Worm (Caenorhabditis elegans): ENCODE data around the gene set-30.

The set-30 gene

ce11 chrX:4965592-4965991, 33.5 kb upstream of the set-30 start (continued):
- TF ChIP-seq nhr-25 (tag; optimal IDR thresholded peaks at IDR 0.05; ENCODE audit: borderline replicate concordance, insufficient read depth) (no peak), mxl-2 (GFP tag; conservative IDR thresholded peaks at IDR 0.05) (no peak)

DNA sequence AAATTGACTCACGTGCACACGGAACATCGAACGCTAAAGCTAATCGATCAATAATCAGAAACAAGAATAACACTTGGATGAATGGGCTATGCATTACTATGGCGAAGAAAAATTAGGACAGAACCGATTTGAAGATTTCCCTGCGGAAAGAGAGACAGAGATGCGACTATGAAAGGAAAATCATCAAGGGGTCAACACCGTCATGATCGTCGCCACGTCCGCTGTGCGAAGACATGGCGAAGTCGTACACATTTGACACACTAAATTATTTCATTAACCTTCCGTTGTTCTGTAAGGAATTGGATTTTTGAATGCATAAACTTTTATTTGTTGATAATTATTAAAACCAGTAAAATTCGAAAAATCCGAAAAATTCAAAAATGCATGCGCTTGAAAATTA, 29.8 kb upstream of the set-30 start, which contains the start of gene M03F4.6:
M03F4.6 (minus strand) TSS at position 101 of the 400 bp plus-strand sequence.
- peak; percentile 55; the same call in 1 of the 2 replicates for TF ChIP-seq hmg-1.1 (GFP tag; IDR thresholded peaks at IDR 0.05)
- no peak for TF ChIP-seq skn-1 (tag; optimal IDR thresholded peaks at IDR 0.05)
- TF ChIP-seq hlh-11 (tag; optimal IDR thresholded peaks at IDR 0.05): peak; percentile 62
- peak; percentile 65 for TF ChIP-seq Y75B8A.6 (GFP tag; IDR thresholded peaks at IDR 0.05)
- TF ChIP-seq nhr-25 (tag; optimal IDR thresholded peaks at IDR 0.05; ENCODE audit: borderline replicate concordance, insufficient read depth): peak; percentile 4
- TF ChIP-seq saeg-2 (GFP tag; IDR thresholded peaks at IDR 0.05): no peak
- peak; percentile 2 for TF ChIP-seq T20F7.1 (GFP tag; optimal IDR thresholded peaks at IDR 0.05)
- peak; percentile 43 for TF ChIP-seq lin-38 (GFP tag; IDR thresholded peaks at IDR 0.05)
- no peak for TF ChIP-seq spr-1 (tag; optimal IDR thresholded peaks at IDR 0.05)
- no peak for TF ChIP-seq nhr-48 (tag; optimal IDR thresholded peaks at IDR 0.05)
- peak; percentile 37; the same call in 1 of the 2 replicates for TF ChIP-seq ceh-20 (GFP tag; IDR thresholded peaks at IDR 0.05)
- TF ChIP-seq lin-29 (GFP tag; IDR thresholded peaks at IDR 0.05): 0 out of 2 replicates have a peak, but pooled peaks have one; percentile 23
- peak; percentile 22 for TF ChIP-seq mep-1 (tag; optimal IDR thresholded peaks at IDR 0.05)
- peak; percentile 59 for TF ChIP-seq arid-1 (GFP tag; conservative IDR thresholded peaks at IDR 0.05)
- TF ChIP-seq aly-2 (tag; optimal IDR thresholded peaks at IDR 0.05): no peak
- TF ChIP-seq zfp-3 (GFP tag; conservative IDR thresholded peaks at IDR 0.05): peak; percentile 92
- TF ChIP-seq pha-4 (GFP tag; IDR thresholded peaks at IDR 0.05): no peak
- TF ChIP-seq pha-4 (tag; optimal IDR thresholded peaks at IDR 0.05): no peak
- TF ChIP-seq lin-13 (GFP tag; optimal IDR thresholded peaks at IDR 0.05): peak; percentile 1
- no peak for TF ChIP-seq dmd-9 (GFP tag; IDR thresholded peaks at IDR 0.05)
- peak; percentile 42 for TF ChIP-seq dmd-6 (GFP tag; IDR thresholded peaks at IDR 0.05)
- peak; percentile 88 for TF ChIP-seq aha-1 (tag)
- no peak for TF ChIP-seq mxl-2 (GFP tag; conservative IDR thresholded peaks at IDR 0.05)
- no peak for TF ChIP-seq cey-2 (tag; optimal IDR thresholded peaks at IDR 0.05; ENCODE audit: borderline replicate concordance, insufficient read depth)
- TF ChIP-seq snpc-4 (tag; optimal IDR thresholded peaks at IDR 0.05): no peak
- TF ChIP-seq lsy-2 (tag; optimal IDR thresholded peaks at IDR 0.05): peak in 1 of 2 experiments; percentile 56
- TF ChIP-seq nhr-102 (tag; optimal IDR thresholded peaks at IDR 0.05): peak; percentile 46
- 0 out of 2 replicates have a peak, but pooled peaks have one; percentile 58 for TF ChIP-seq nhr-42 (GFP tag; IDR thresholded peaks at IDR 0.05)
- TF ChIP-seq duxl-1 (tag; optimal IDR thresholded peaks at IDR 0.05; ENCODE audit: poor library complexity): peak; percentile 63
- no peak for TF ChIP-seq madf-5 (GFP tag; IDR thresholded peaks at IDR 0.05)
- peak; percentile 57 for TF ChIP-seq mxl-3 (GFP tag; optimal IDR thresholded peaks at IDR 0.05)
- TF ChIP-seq daf-16 (GFP tag; optimal IDR thresholded peaks at IDR 0.05): peak; percentile 53 to 56
- TF ChIP-seq daf-16 (tag; optimal IDR thresholded peaks at IDR 0.05): no peak
- peak; percentile 57 for TF ChIP-seq php-3 (GFP tag; IDR thresholded peaks at IDR 0.05)
- peak; percentile 3 for TF ChIP-seq mes-2 (tag; optimal IDR thresholded peaks at IDR 0.05; ENCODE audit: poor library complexity, severe bottlenecking)
- TF ChIP-seq ceh-82 (tag; optimal IDR thresholded peaks at IDR 0.05): no peak
- TF ChIP-seq ztf-7 (tag; optimal IDR thresholded peaks at IDR 0.05): no peak
- TF ChIP-seq spr-3 (GFP tag; optimal IDR thresholded peaks at IDR 0.05): no peak
- peak; percentile 87 for TF ChIP-seq T26A8.4 (GFP tag; IDR thresholded peaks at IDR 0.05)
- no peak for TF ChIP-seq F10B5.3 (tag; optimal IDR thresholded peaks at IDR 0.05)
- no peak for TF ChIP-seq lin-15B (tag; optimal IDR thresholded peaks at IDR 0.05)
- TF ChIP-seq mdt-29 (GFP tag; IDR thresholded peaks at IDR 0.05): 0 out of 2 replicates have a peak, but pooled peaks have one; percentile 46
- TF ChIP-seq tra-1 (GFP tag; IDR thresholded peaks at IDR 0.05): peak; percentile 64; the same call in 1 of the 2 replicates
- peak; percentile 41 for TF ChIP-seq dve-1 (tag; optimal IDR thresholded peaks at IDR 0.05; ENCODE audit: insufficient read depth)

Measured in whole organism, L4 larva.